Fruit fly (Drosophila melanogaster) whole organism, embryonic: Measurements from ENCODE around the gene PH4alphaNE2.

ENCODE experiments used
- Bdp1 ChIP-seq: fragments of 200-800 bp; sonication (Bioruptor generic); optimal IDR thresholded peaks from 3 replicates; lab custom pipeline; 2016; ENCODE audit warnings: missing biosample characterization, missing genetic modification characterization
- BtbVII ChIP-seq: fragments of 200-800 bp; sonication (Bioruptor generic); optimal IDR thresholded peaks from 3 replicates; lab custom pipeline; 2017; ENCODE audit warnings: missing biosample characterization, mild to moderate bottlenecking, missing genetic modification characterization
- CG11456 ChIP-seq: fragments of 200-800 bp; sonication (Bioruptor generic); IDR thresholded peaks from 3 replicates; pipeline ENCODE4 v1.3.6; 2022; ENCODE audit warnings: missing biosample characterization, missing genetic modification characterization
- CG12236 ChIP-seq: fragments of 200-800 bp; sonication (Bioruptor generic); optimal IDR thresholded peaks from 2 replicates; lab custom pipeline; 2016; ENCODE audit warnings: missing biosample characterization, missing genetic modification characterization
- CG12942 ChIP-seq: fragments of 200-800 bp; sonication (Bioruptor generic); optimal IDR thresholded peaks from 3 replicates; lab custom pipeline; 2016; ENCODE audit warnings: missing biosample characterization, missing genetic modification characterization
- CG17385 ChIP-seq: fragments of 200-800 bp; sonication (Bioruptor generic); optimal IDR thresholded peaks from 3 replicates; lab custom pipeline; 2018; ENCODE audit warnings: missing biosample characterization, mild to moderate bottlenecking, missing genetic modification characterization
- CG2875 ChIP-seq: fragments of 200-800 bp; sonication (Bioruptor generic); optimal IDR thresholded peaks from 2 replicates; lab custom pipeline; 2017; ENCODE audit warnings: missing biosample characterization, mild to moderate bottlenecking, missing genetic modification characterization, missing genetic modification reagents
- CG31365 ChIP-seq: fragments of 200-800 bp; sonication (Bioruptor generic); optimal IDR thresholded peaks from 2 replicates; lab custom pipeline; 2018; ENCODE audit warnings: missing biosample characterization, mild to moderate bottlenecking, missing genetic modification characterization
- CG31388 ChIP-seq: fragments of 200-800 bp; sonication (Bioruptor generic); optimal IDR thresholded peaks from 2 replicates; lab custom pipeline; 2016; ENCODE audit warnings: missing biosample characterization, missing genetic modification characterization
- CG32767 ChIP-seq: fragments of 200-800 bp; sonication (Bioruptor generic); IDR thresholded peaks from 2 replicates; pipeline ENCODE4 v1.3.6; 2022; ENCODE audit warnings: missing biosample characterization, missing genetic modification characterization
- CG32772 ChIP-seq: fragments of 200-800 bp; sonication (Bioruptor generic); IDR thresholded peaks from 2 replicates; pipeline ENCODE4 v1.3.6; 2022; ENCODE audit warnings: missing biosample characterization, missing genetic modification characterization
- CG33213 ChIP-seq: fragments of 200-800 bp; sonication (Bioruptor generic); optimal IDR thresholded peaks from 3 replicates; lab custom pipeline; 2016; ENCODE audit warnings: missing biosample characterization, missing genetic modification characterization
- CG4328 ChIP-seq: fragments of 200-800 bp; sonication (Bioruptor generic); optimal IDR thresholded peaks from 3 replicates; lab custom pipeline; 2017; ENCODE audit warnings: missing biosample characterization, missing genetic modification reagents, missing genetic modification characterization
- CG4617 ChIP-seq: fragments of 200-800 bp; sonication (Bioruptor generic); optimal IDR thresholded peaks from 3 replicates; lab custom pipeline; 2016; ENCODE audit warnings: missing biosample characterization, missing genetic modification characterization, borderline replicate concordance
- CG4820 ChIP-seq: fragments of 200-800 bp; sonication (Bioruptor generic); optimal IDR thresholded peaks from 3 replicates; lab custom pipeline; 2016; ENCODE audit warnings: missing biosample characterization, missing genetic modification characterization
- CG9817 ChIP-seq: fragments of 200-800 bp; sonication (Bioruptor generic); optimal IDR thresholded peaks from 2 replicates; lab custom pipeline; 2018; ENCODE audit warnings: missing biosample characterization, mild to moderate bottlenecking, missing genetic modification characterization, moderate library complexity
- D ChIP-seq, 2 experiments: fragments of 200-800 bp in 1 of 2; fragments of >200 bp in 1 of 2; sonication (Bioruptor generic) in 1 of 2; optimal IDR thresholded peaks; 2 replicates in 1 of 2; 3 replicates in 1 of 2; lab custom pipeline; 2017; ENCODE audit warnings: mild to moderate bottlenecking in 1 of 2, missing biosample characterization in 1 of 2, missing genetic modification characterization in 1 of 2, missing genetic modification reagents in 1 of 2
- Dfd ChIP-seq, 2 experiments: fragments of >200 bp; optimal IDR thresholded peaks; 2 replicates each; lab custom pipeline; 2017; ENCODE audit warnings: missing biosample characterization in 2 of 2, missing genetic modification characterization in 2 of 2
- Doc2 ChIP-seq: fragments of 200-800 bp; sonication (Bioruptor generic); IDR thresholded peaks from 2 replicates; pipeline ENCODE4 v1.3.6; 2022; ENCODE audit warnings: missing biosample characterization, missing genetic modification characterization
- E2f2 ChIP-seq: fragments of 200-800 bp; sonication (Bioruptor generic); IDR thresholded peaks from 2 replicates; pipeline ENCODE4 v1.3.6; 2022; ENCODE audit warnings: missing biosample characterization, missing genetic modification characterization
- Eip74EF ChIP-seq, 2 experiments: fragments of 200-800 bp in 1 of 2; fragments of >200 bp in 1 of 2; sonication (Bioruptor generic) in 1 of 2; optimal IDR thresholded peaks; 2 replicates each; lab custom pipeline; 2017 to 2019; ENCODE audit warnings: missing biosample characterization in 2 of 2, missing genetic modification characterization in 2 of 2, mild to moderate bottlenecking in 1 of 2, moderate library complexity in 1 of 2
- Ets97D ChIP-seq: fragments of 200-800 bp; sonication (Bioruptor generic); optimal IDR thresholded peaks from 3 replicates; lab custom pipeline; 2016; ENCODE audit warnings: missing biosample characterization, missing genetic modification characterization
- HLH54F ChIP-seq: fragments of 200-800 bp; sonication (Bioruptor generic); optimal IDR thresholded peaks from 3 replicates; lab custom pipeline; 2016; ENCODE audit warnings: missing biosample characterization, missing genetic modification characterization
- Kr ChIP-seq: fragments of 200-800 bp; sonication (Bioruptor generic); optimal IDR thresholded peaks from 2 replicates; lab custom pipeline; 2017; ENCODE audit warnings: missing biosample characterization, mild to moderate bottlenecking, missing genetic modification characterization
- Ravus ChIP-seq: fragments of 200-800 bp; sonication (Bioruptor generic); IDR thresholded peaks from 2 replicates; pipeline ENCODE4 v1.3.6; 2022; ENCODE audit warnings: missing biosample characterization, missing genetic modification characterization
- Rfx ChIP-seq: fragments of 200-800 bp; sonication (Bioruptor generic); IDR thresholded peaks from 2 replicates; pipeline ENCODE4 v1.3.6; 2022; ENCODE audit warnings: missing biosample characterization, missing genetic modification characterization
- Side ChIP-seq: fragments of 200-800 bp; sonication (Bioruptor generic); optimal IDR thresholded peaks from 2 replicates; lab custom pipeline; 2016; ENCODE audit warnings: missing biosample characterization, missing genetic modification characterization
- Sox102F ChIP-seq: fragments of 200-800 bp; sonication (Bioruptor generic); optimal IDR thresholded peaks from 2 replicates; lab custom pipeline; 2018; ENCODE audit warnings: missing biosample characterization, mild to moderate bottlenecking, missing genetic modification characterization, moderate library complexity
- Xrp1 ChIP-seq: fragments of 200-800 bp; sonication (Bioruptor generic); IDR thresholded peaks from 2 replicates; pipeline ENCODE4 v1.3.6; 2022; ENCODE audit warnings: missing biosample characterization, missing genetic modification characterization
- ab ChIP-seq: fragments of 200-800 bp; sonication (Bioruptor generic); optimal IDR thresholded peaks from 2 replicates; lab custom pipeline; 2016; ENCODE audit warnings: missing biosample characterization, missing genetic modification characterization
- abd-A ChIP-seq: fragments of 200-800 bp; sonication (Bioruptor generic); optimal IDR thresholded peaks from 3 replicates; lab custom pipeline; 2019; ENCODE audit warnings: missing biosample characterization, mild to moderate bottlenecking, missing genetic modification characterization, moderate library complexity
- amos ChIP-seq: fragments of 200-800 bp; sonication (Bioruptor generic); IDR thresholded peaks from 2 replicates; pipeline ENCODE4 v1.3.6; 2022; ENCODE audit warnings: missing biosample characterization, missing genetic modification characterization; ENCODE audit not compliant: partially characterized antibody
- cas ChIP-seq: fragments of 200-800 bp; sonication (Bioruptor generic); IDR thresholded peaks from 2 replicates; pipeline ENCODE4 v1.3.6; 2022; ENCODE audit warnings: missing biosample characterization, missing genetic modification characterization
- crc ChIP-seq: fragments of 200-800 bp; sonication (Bioruptor generic); optimal IDR thresholded peaks from 2 replicates; lab custom pipeline; 2016; ENCODE audit warnings: missing biosample characterization, missing genetic modification characterization
- ems ChIP-seq: fragments of 200-800 bp; sonication (Bioruptor generic); optimal IDR thresholded peaks from 3 replicates; lab custom pipeline; 2016; ENCODE audit warnings: missing biosample characterization, missing genetic modification characterization
- grau ChIP-seq: fragments of 200-800 bp; optimal IDR thresholded peaks from 3 replicates; lab custom pipeline; 2019; ENCODE audit warnings: missing biosample characterization, mild to moderate bottlenecking, missing genetic modification characterization, moderate library complexity
- grn ChIP-seq: fragments of 200-800 bp; sonication (Bioruptor generic); optimal IDR thresholded peaks from 3 replicates; lab custom pipeline; 2017; ENCODE audit warnings: missing biosample characterization, missing genetic modification characterization
- jing ChIP-seq: fragments of 200-800 bp; sonication (Bioruptor generic); optimal IDR thresholded peaks from 2 replicates; lab custom pipeline; 2018; ENCODE audit warnings: missing biosample characterization, mild to moderate bottlenecking, missing genetic modification characterization
- lab ChIP-seq: fragments of 200-800 bp; sonication (Bioruptor generic); optimal IDR thresholded peaks from 3 replicates; lab custom pipeline; 2017; ENCODE audit warnings: missing biosample characterization, missing genetic modification characterization, mild to moderate bottlenecking, moderate library complexity, missing genetic modification reagents
- lmd ChIP-seq: fragments of 200-800 bp; sonication (Bioruptor generic); IDR thresholded peaks from 2 replicates; pipeline ENCODE4 v1.3.6; 2022; ENCODE audit warnings: missing biosample characterization, missing genetic modification characterization
- mirr ChIP-seq: fragments of 200-800 bp; sonication (Bioruptor generic); optimal IDR thresholded peaks from 3 replicates; lab custom pipeline; 2018; ENCODE audit warnings: missing biosample characterization, mild to moderate bottlenecking, missing genetic modification characterization
- nau ChIP-seq: fragments of 200-800 bp; sonication (Bioruptor generic); optimal IDR thresholded peaks from 3 replicates; lab custom pipeline; 2017; ENCODE audit warnings: missing biosample characterization, mild to moderate bottlenecking, missing genetic modification characterization, missing genetic modification reagents
- onecut ChIP-seq: fragments of 200-800 bp; sonication (Bioruptor generic); IDR thresholded peaks from 2 replicates; pipeline ENCODE4 v1.3.6; 2022; ENCODE audit warnings: missing biosample characterization, missing genetic modification characterization
- sens ChIP-seq: fragments of 200-800 bp; sonication (Bioruptor generic); peaks from one replicate; lab custom pipeline; 2016; ENCODE audit warnings: missing biosample characterization, missing genetic modification characterization
- sima ChIP-seq: fragments of 200-800 bp; sonication (Bioruptor generic); optimal IDR thresholded peaks from 2 replicates; lab custom pipeline; 2016; ENCODE audit warnings: missing biosample characterization, missing genetic modification characterization
- sqz ChIP-seq: fragments of 200-800 bp; sonication (Bioruptor generic); optimal IDR thresholded peaks from 3 replicates; lab custom pipeline; 2018; ENCODE audit warnings: missing biosample characterization, mild to moderate bottlenecking, missing genetic modification characterization
- sr ChIP-seq: fragments of 200-800 bp; sonication (Bioruptor generic); IDR thresholded peaks from 3 replicates; pipeline ENCODE4 v1.3.6; 2022; ENCODE audit warnings: missing biosample characterization, missing genetic modification characterization
- tgo ChIP-seq: fragments of 200-800 bp; sonication (Bioruptor generic); IDR thresholded peaks from 3 replicates; pipeline ENCODE4 v1.3.6; 2022; ENCODE audit warnings: missing biosample characterization, missing genetic modification characterization
- wor ChIP-seq: fragments of 200-800 bp; sonication (Bioruptor generic); IDR thresholded peaks from 2 replicates; pipeline ENCODE4 v1.3.6; 2022; ENCODE audit warnings: missing biosample characterization, missing genetic modification characterization
- z ChIP-seq: fragments of 200-800 bp; sonication (Bioruptor generic); IDR thresholded peaks from 3 replicates; pipeline ENCODE4 v1.3.6; 2022; ENCODE audit warnings: missing biosample characterization, missing genetic modification characterization
- zfh1 ChIP-seq: fragments of 200-800 bp; sonication (Bioruptor generic); IDR thresholded peaks from 3 replicates; pipeline ENCODE4 v1.3.6; 2022; ENCODE audit warnings: missing biosample characterization, missing genetic modification characterization

The PH4alphaNE2 gene

DNA sequence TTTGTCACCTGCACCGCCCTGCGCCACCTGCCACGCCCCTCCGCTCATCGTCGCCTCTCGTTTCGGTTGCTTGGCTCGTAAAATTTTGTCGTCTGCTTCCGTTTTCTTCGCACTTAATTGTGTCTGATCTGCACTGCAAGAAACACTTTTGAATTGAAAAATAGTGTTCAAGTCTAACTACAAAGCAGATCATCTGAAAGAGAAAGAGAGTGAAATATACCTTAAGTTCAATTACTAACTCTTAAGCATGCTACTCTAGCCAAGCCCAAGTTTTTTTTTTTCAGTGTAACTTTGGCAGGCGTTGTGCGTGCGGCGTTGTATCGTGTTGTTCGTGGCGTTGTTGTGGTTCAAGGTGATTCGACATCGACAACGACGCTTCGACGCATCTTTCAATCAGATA is 28.2 kb upstream of the PH4alphaNE2 start (continued):
- TF ChIP-seq Eip74EF (GFP tag; optimal IDR thresholded peaks at IDR 0.05; lab: Kevin White, UChicago) (peak in 1 of 2 experiments; percentile 89), CG31365 (tag; lab: Kevin White, UChicago) (peak; percentile 77), CG12942 (peak; percentile 91), tgo (GFP tag; lab: Robert Waterston, UW) (peak; percentile 90), sr (peak; percentile 77), mirr (GFP tag; lab: Kevin White, UChicago) (peak; percentile 92), CG9817 (tag; lab: Kevin White, UChicago) (peak; percentile 95), CG32772 (peak; percentile 93), Ravus (GFP tag; lab: Robert Waterston, UW) (peak; percentile 63), ems (peak; percentile 94), BtbVII (GFP tag; lab: Kevin White, UChicago) (peak; percentile 90), lab (GFP tag; lab: Kevin White, UChicago) (peak; percentile 97), CG31388 (peak; percentile 63), Doc2 (GFP tag; lab: Robert Waterston, UW) (peak; percentile 80), CG32767 (GFP tag; lab: Robert Waterston, UW) (peak; percentile 78), sima (GFP tag; lab: Kevin White, UChicago) (peak; percentile 81), abd-A (peak; percentile 82), nau (GFP tag; lab: Kevin White, UChicago) (peak; percentile 83), Kr (no peak), Xrp1 (GFP tag; lab: Robert Waterston, UW) (peak; percentile 87), CG4328 (GFP tag; lab: Kevin White, UChicago) (peak; percentile 85), Sox102F (GFP tag; lab: Kevin White, UChicago) (peak; percentile 95), D (optimal IDR thresholded peaks at IDR 0.05; lab: Kevin White, UChicago) (no peak), D (GFP tag; optimal IDR thresholded peaks at IDR 0.05; lab: Kevin White, UChicago) (peak; percentile 87), CG4617 (peak; percentile 83), CG33213 (GFP tag; lab: Kevin White, UChicago) (peak; percentile 94), grau (peak; percentile 88), lmd (GFP tag; lab: Robert Waterston, UW) (peak; percentile 92), CG11456 (GFP tag; lab: Robert Waterston, UW) (peak; percentile 93), CG2875 (GFP tag; lab: Kevin White, UChicago) (peak; percentile 82), Ets97D (GFP tag; lab: Kevin White, UChicago) (peak; percentile 83), Side (GFP tag; lab: Kevin White, UChicago) (peak; percentile 93), Rfx (GFP tag; lab: Robert Waterston, UW) (peak; percentile 96), grn (peak; percentile 21), ab (peak; percentile 79), E2f2 (GFP tag; lab: Robert Waterston, UW) (peak; percentile 69), zfh1 (GFP tag; lab: Robert Waterston, UW) (peak; percentile 93), Bdp1 (GFP tag; lab: Kevin White, UChicago) (peak; percentile 84), crc (GFP tag; lab: Kevin White, UChicago) (peak; percentile 85), cas (GFP tag; lab: Robert Waterston, UW) (peak; percentile 83), CG4820 (GFP tag; lab: Kevin White, UChicago) (peak; percentile 93), wor (peak; percentile 82), sqz (GFP tag; lab: Kevin White, UChicago) (peak; percentile 72), CG17385 (GFP tag; lab: Kevin White, UChicago) (peak; percentile 86), jing (GFP tag; lab: Kevin White, UChicago) (peak; percentile 79), Dfd (GFP tag; optimal IDR thresholded peaks at IDR 0.05; lab: Kevin White, UChicago) (no peak), sens (GFP tag; lab: Kevin White, UChicago) (peak; percentile 99), onecut (GFP tag; lab: Robert Waterston, UW) (peak; percentile 86), CG12236 (GFP tag; lab: Kevin White, UChicago) (peak; percentile 87), HLH54F (GFP tag; lab: Kevin White, UChicago) (peak; percentile 90), z (peak; percentile 60; the same call in 2 of the 3 replicates), amos (GFP tag; lab: Robert Waterston, UW) (no peak)
